Worm (Caenorhabditis elegans) whole organism, young adult: ENCODE results near the gene mex-1.
A peak's percentile ranks its signal among the peaks of the same experiment; 100 is the strongest.

Source experiments
- B0261.1 ChIP-seq: sonication (generic microtip); optimal IDR thresholded peaks from 2 replicates; lab custom pipeline; 2016; ENCODE audit warnings: mild to moderate bottlenecking, missing genetic modification characterization, moderate library complexity, missing compliant biosample characterization
- C17E4.6 ChIP-seq: fragments of 200-800 bp; sonication (Bioruptor generic); IDR thresholded peaks from 2 replicates; pipeline ENCODE4 v1.3.6; 2022; ENCODE audit warnings: missing genetic modification reagents, missing genetic modification characterization, missing compliant biosample characterization
- D2030.7 ChIP-seq: fragments of 200-800 bp; sonication (Bioruptor generic); IDR thresholded peaks from 2 replicates; pipeline ENCODE4 v1.3.6; 2022; ENCODE audit warnings: missing genetic modification reagents, missing genetic modification characterization, missing compliant biosample characterization
- F23B12.7 ChIP-seq: sonication (generic microtip); optimal IDR thresholded peaks from 2 replicates; lab custom pipeline; 2017; ENCODE audit warnings: missing genetic modification characterization, mild to moderate bottlenecking, missing compliant biosample characterization, antibody characterized with exemption, moderate library complexity; ENCODE audit not compliant: insufficient read depth
- F49E8.2 ChIP-seq: sonication (generic microtip); optimal IDR thresholded peaks from 3 replicates; lab custom pipeline; 2017; ENCODE audit warnings: missing genetic modification characterization, mild to moderate bottlenecking, missing compliant biosample characterization, antibody characterized with exemption, moderate library complexity; ENCODE audit not compliant: insufficient read depth
- F52B5.7 ChIP-seq: sonication (generic microtip); optimal IDR thresholded peaks from 2 replicates; lab custom pipeline; 2016; ENCODE audit warnings: mild to moderate bottlenecking, missing genetic modification characterization, missing compliant biosample characterization
- K12H6.12 ChIP-seq: fragments of 200-800 bp; sonication (Bioruptor generic); optimal IDR thresholded peaks from 2 replicates; lab custom pipeline; 2018; ENCODE audit warnings: mild to moderate bottlenecking, missing genetic modification characterization, missing compliant biosample characterization
- T26A5.8 ChIP-seq: sonication (generic microtip); optimal IDR thresholded peaks from 2 replicates; lab custom pipeline; 2016; ENCODE audit warnings: missing genetic modification characterization, missing compliant biosample characterization
- Y53G8AR.9 ChIP-seq: fragments of 200-800 bp; sonication (Bioruptor generic); conservative IDR thresholded peaks from 2 replicates; pipeline ENCODE4 v1.3.6; 2022; ENCODE audit warnings: missing genetic modification reagents, missing genetic modification characterization, missing compliant biosample characterization
- Y79H2A.3 ChIP-seq: fragments of 200-800 bp; sonication (Bioruptor generic); conservative IDR thresholded peaks from 2 replicates; pipeline ENCODE4 v1.3.6; 2022; ENCODE audit warnings: missing genetic modification reagents, missing genetic modification characterization, missing compliant biosample characterization
- athp-1 ChIP-seq: sonication (generic microtip); optimal IDR thresholded peaks from 2 replicates; lab custom pipeline; 2017; ENCODE audit warnings: mild to moderate bottlenecking, missing genetic modification characterization, missing compliant biosample characterization
- attf-3 ChIP-seq: fragments of 200-800 bp; sonication (Bioruptor generic); conservative IDR thresholded peaks from 2 replicates; pipeline ENCODE4 v1.3.6; 2022; ENCODE audit warnings: missing genetic modification reagents, missing genetic modification characterization, missing compliant biosample characterization
- attf-6 ChIP-seq: fragments of 200-800 bp; sonication (Bioruptor generic); IDR thresholded peaks from 2 replicates; pipeline ENCODE4 v1.3.6; 2022; ENCODE audit warnings: missing genetic modification reagents, missing genetic modification characterization, missing compliant biosample characterization
- bed-1 ChIP-seq: fragments of 200-800 bp; sonication (Bioruptor generic); IDR thresholded peaks from 2 replicates; pipeline ENCODE4 v1.3.6; 2022; ENCODE audit warnings: missing genetic modification reagents, missing genetic modification characterization, missing compliant biosample characterization
- bed-2 ChIP-seq: fragments of 200-800 bp; sonication (Bioruptor generic); IDR thresholded peaks from 2 replicates; pipeline ENCODE4 v1.3.6; 2022; ENCODE audit warnings: missing genetic modification reagents, missing genetic modification characterization, missing compliant biosample characterization
- cebp-1 ChIP-seq, 2 experiments: fragments of 200-800 bp in 1 of 2; sonication (Bioruptor generic) in 1 of 2; sonication (generic microtip) in 1 of 2; IDR thresholded peaks in 1 of 2; optimal IDR thresholded peaks in 1 of 2; 2 replicates each; pipeline versions ENCODE4 v1.3.6 to Lab custom; 2017 to 2022; ENCODE audit warnings: missing compliant biosample characterization in 2 of 2, missing genetic modification characterization in 2 of 2, mild to moderate bottlenecking in 1 of 2, missing genetic modification reagents in 1 of 2, moderate library complexity in 1 of 2
- cebp-2 ChIP-seq: fragments of 200-800 bp; sonication (Bioruptor generic); IDR thresholded peaks from 2 replicates; pipeline ENCODE4 v1.3.6; 2022; ENCODE audit warnings: missing genetic modification characterization, missing compliant biosample characterization
- ceh-100 ChIP-seq: fragments of 200-800 bp; sonication (Bioruptor generic); IDR thresholded peaks from 2 replicates; pipeline ENCODE4 v1.3.6; 2022; ENCODE audit warnings: missing genetic modification reagents, missing genetic modification characterization, missing compliant biosample characterization
- ceh-58 ChIP-seq: fragments of 200-800 bp; sonication (Bioruptor generic); IDR thresholded peaks from 2 replicates; pipeline ENCODE4 v1.3.6; 2022; ENCODE audit warnings: missing genetic modification characterization, missing compliant biosample characterization
- die-1 ChIP-seq: sonication (generic microtip); optimal IDR thresholded peaks from 2 replicates; lab custom pipeline; 2016; ENCODE audit warnings: missing genotype, mild to moderate bottlenecking, missing genetic modification characterization, missing compliant biosample characterization
- egl-18 ChIP-seq: fragments of 200-800 bp; sonication (Bioruptor generic); IDR thresholded peaks from 2 replicates; pipeline ENCODE4 v1.3.6; 2022; ENCODE audit warnings: missing genetic modification reagents, missing genetic modification characterization, missing compliant biosample characterization
- ekl-4 ChIP-seq: fragments of 200-800 bp; sonication (Bioruptor generic); IDR thresholded peaks from 2 replicates; pipeline ENCODE4 v1.3.6; 2022; ENCODE audit warnings: missing genetic modification reagents, missing genetic modification characterization, missing compliant biosample characterization
- hlh-26 ChIP-seq: fragments of 200-800 bp; sonication (Bioruptor generic); conservative IDR thresholded peaks from 2 replicates; pipeline ENCODE4 v1.3.6; 2022; ENCODE audit warnings: missing genetic modification reagents, missing genetic modification characterization, missing compliant biosample characterization
- hsf-1 ChIP-seq: fragments of 200-800 bp; sonication (Bioruptor generic); IDR thresholded peaks from 2 replicates; pipeline ENCODE4 v1.3.6; 2022; ENCODE audit warnings: missing genetic modification reagents, missing genetic modification characterization, missing compliant biosample characterization
- lin-40 ChIP-seq: sonication (generic microtip); optimal IDR thresholded peaks from 2 replicates; lab custom pipeline; 2016; ENCODE audit warnings: missing genetic modification characterization, mild to moderate bottlenecking, missing compliant biosample characterization, missing genotype, missing genetic modification reagents
- lin-54 ChIP-seq: fragments of 200-800 bp; sonication (Bioruptor generic); optimal IDR thresholded peaks from 2 replicates; lab custom pipeline; 2018; ENCODE audit warnings: mild to moderate bottlenecking, missing genetic modification characterization, missing compliant biosample characterization
- lir-1 ChIP-seq: fragments of 200-800 bp; sonication (Bioruptor generic); conservative IDR thresholded peaks from 2 replicates; pipeline ENCODE4 v1.3.6; 2022; ENCODE audit warnings: missing genetic modification reagents, missing genetic modification characterization, missing compliant biosample characterization
- lsl-1 ChIP-seq: fragments of 200-800 bp; sonication (Bioruptor generic); optimal IDR thresholded peaks from 2 replicates; lab custom pipeline; 2018; ENCODE audit warnings: mild to moderate bottlenecking, missing genetic modification characterization, moderate library complexity, missing compliant biosample characterization
- mcd-1 ChIP-seq: fragments of 200-800 bp; sonication (Bioruptor generic); IDR thresholded peaks from 2 replicates; pipeline ENCODE4 v1.3.6; 2022; ENCODE audit warnings: missing genetic modification reagents, missing genetic modification characterization, missing compliant biosample characterization
- mel-28 ChIP-seq: sonication (generic microtip); optimal IDR thresholded peaks from 2 replicates; lab custom pipeline; 2016; ENCODE audit warnings: borderline replicate concordance, mild to moderate bottlenecking, missing genetic modification characterization, missing compliant biosample characterization
- mxl-1 ChIP-seq: sonication (generic microtip); optimal IDR thresholded peaks from 2 replicates; lab custom pipeline; 2016; ENCODE audit warnings: missing genetic modification characterization, missing compliant biosample characterization
- nfyb-1 ChIP-seq: fragments of 200-800 bp; sonication (Bioruptor generic); IDR thresholded peaks from 2 replicates; pipeline ENCODE4 v1.3.6; 2022; ENCODE audit warnings: missing genetic modification reagents, missing genetic modification characterization, missing compliant biosample characterization
- nhr-27 ChIP-seq: fragments of 200-800 bp; sonication (Bioruptor generic); optimal IDR thresholded peaks from 2 replicates; lab custom pipeline; 2018; ENCODE audit warnings: mild to moderate bottlenecking, missing genetic modification characterization, moderate library complexity, missing compliant biosample characterization
- nhr-80 ChIP-seq: sonication (generic microtip); optimal IDR thresholded peaks from 2 replicates; lab custom pipeline; 2016; ENCODE audit warnings: missing genetic modification characterization, missing compliant biosample characterization
- rpc-1 ChIP-seq, 2 experiments: fragments of 150-350 bp in 1 of 2; sonication (generic microtip) in 1 of 2; optimal IDR thresholded peaks; 2 replicates each; lab custom pipeline; 2014 to 2018; ENCODE audit warnings: missing biosample characterization in 1 of 2, missing genetic modification characterization in 1 of 2, missing genetic modification reagents in 1 of 2, missing genotype in 1 of 2
- snpc-1.3 ChIP-seq: sonication (generic microtip); optimal IDR thresholded peaks from 2 replicates; lab custom pipeline; 2017; ENCODE audit warnings: missing genetic modification characterization, mild to moderate bottlenecking, missing compliant biosample characterization, antibody characterized with exemption, moderate library complexity, missing genotype, missing genetic modification reagents; ENCODE audit not compliant: insufficient read depth
- somi-1 ChIP-seq: fragments of 200-800 bp; sonication (Bioruptor generic); optimal IDR thresholded peaks from 2 replicates; lab custom pipeline; 2018; ENCODE audit warnings: mild to moderate bottlenecking, missing genetic modification characterization, missing compliant biosample characterization
- tbp1 ChIP-seq: fragments of 200-800 bp; sonication (Bioruptor generic); optimal IDR thresholded peaks from 2 replicates; lab custom pipeline; 2018; ENCODE audit warnings: mild to moderate bottlenecking, missing genetic modification characterization, missing compliant biosample characterization
- tbx-9 ChIP-seq: sonication (generic microtip); optimal IDR thresholded peaks from 2 replicates; lab custom pipeline; 2016; ENCODE audit warnings: borderline replicate concordance, missing genetic modification characterization, inconsistent platforms, missing compliant biosample characterization
- tlf-1 ChIP-seq: fragments of 200-800 bp; sonication (Bioruptor generic); optimal IDR thresholded peaks from 2 replicates; lab custom pipeline; 2018; ENCODE audit warnings: mild to moderate bottlenecking, missing genetic modification characterization, missing compliant biosample characterization
- zfh-2 ChIP-seq: fragments of 200-800 bp; sonication (Bioruptor generic); conservative IDR thresholded peaks from 2 replicates; pipeline ENCODE4 v1.3.6; 2022; ENCODE audit warnings: missing genetic modification reagents, missing genetic modification characterization, missing compliant biosample characterization
- ztf-18 ChIP-seq: sonication (generic microtip); optimal IDR thresholded peaks from 2 replicates; lab custom pipeline; 2016; ENCODE audit warnings: missing genotype, mild to moderate bottlenecking, missing genetic modification characterization, missing compliant biosample characterization
- ztf-6 ChIP-seq: fragments of 200-800 bp; sonication (Bioruptor generic); IDR thresholded peaks from 2 replicates; pipeline ENCODE4 v1.3.6; 2022; ENCODE audit warnings: missing genetic modification reagents, missing genetic modification characterization, missing compliant biosample characterization

mex-1 gene

DNA sequence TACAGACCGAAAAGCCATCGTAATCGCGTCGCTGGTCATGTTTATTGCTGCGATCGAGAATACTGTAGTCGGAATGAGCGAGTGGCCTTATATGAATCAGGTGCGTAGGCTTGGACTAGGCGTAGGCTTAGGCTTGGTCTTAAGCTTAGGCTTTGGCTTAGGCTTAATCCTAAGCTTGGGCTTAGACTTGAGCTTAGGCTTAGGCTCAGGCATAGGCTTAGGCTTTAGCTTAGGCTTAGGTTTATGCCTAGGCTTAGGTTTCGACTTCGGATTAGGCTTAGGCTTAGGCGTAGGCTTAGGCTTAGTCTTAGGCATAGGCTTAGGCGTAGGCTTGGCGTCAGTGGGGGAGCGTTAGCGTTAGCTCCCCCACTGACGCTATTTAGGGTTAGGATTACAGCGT, 13.6 kb upstream of the mex-1 start:
- TF ChIP-seq ceh-100 (no peak), tbp1 (GFP tag; lab: Kevin White, UChicago) (no peak), tlf-1 (GFP tag; lab: Kevin White, UChicago) (no peak), F49E8.2 (tag; lab: Kevin White, UChicago) (no peak), nhr-27 (tag; lab: Kevin White, UChicago) (no peak), F23B12.7 (tag; lab: Kevin White, UChicago) (no peak), lin-40 (no peak), athp-1 (no peak), C17E4.6 (no peak), attf-6 (GFP tag; lab: Robert Waterston, UW) (no peak), mcd-1 (GFP tag; lab: Robert Waterston, UW) (no peak), F52B5.7 (no peak), bed-2 (GFP tag; lab: Robert Waterston, UW) (no peak), snpc-1.3 (tag; lab: Kevin White, UChicago) (no peak), Y79H2A.3 (GFP tag; lab: Robert Waterston, UW) (no peak)
- TF ChIP-seq, all 124 proteins: peak for 0

ce11 chrII:11958793-11959574, 9.5 kb upstream of the mex-1 start:
- TF ChIP-seq bed-1 (no peak), tlf-1 (GFP tag; lab: Kevin White, UChicago) (no peak), K12H6.12 (tag; lab: Kevin White, UChicago) (peak; percentile 12), C17E4.6 (no peak), snpc-1.3 (tag; lab: Kevin White, UChicago) (no peak), hlh-26 (GFP tag; lab: Robert Waterston, UW) (no peak), F23B12.7 (tag; lab: Kevin White, UChicago) (peak; percentile 43), cebp-2 (GFP tag; lab: Robert Waterston, UW) (no peak), B0261.1 (tag; lab: Kevin White, UChicago) (peak; percentile 81), ceh-58 (GFP tag; lab: Robert Waterston, UW) (no peak), ztf-6 (GFP tag; lab: Robert Waterston, UW) (no peak), lin-54 (peak; percentile 5), somi-1 (GFP tag; lab: Kevin White, UChicago) (no peak), mel-28 (tag; lab: Kevin White, UChicago) (no peak), D2030.7 (GFP tag; lab: Robert Waterston, UW) (peak; percentile 63; the same call in 1 of the 2 replicates), rpc-1 (optimal IDR thresholded peaks at IDR 0.05; lab: Kevin White, UChicago) (peak; percentile 46), rpc-1 (tag; optimal IDR thresholded peaks at IDR 0.05; lab: Kevin White, UChicago) (peak; percentile 69), attf-6 (GFP tag; lab: Robert Waterston, UW) (no peak), hsf-1 (GFP tag; lab: Robert Waterston, UW) (no peak), T26A5.8 (tag; lab: Kevin White, UChicago) (no peak), attf-3 (GFP tag; lab: Robert Waterston, UW) (0 out of 2 replicates have a peak, but pooled peaks have one; percentile 40), mcd-1 (GFP tag; lab: Robert Waterston, UW) (peak; percentile 60), cebp-1 (GFP tag; IDR thresholded peaks at IDR 0.05; lab: Robert Waterston, UW) (no peak), cebp-1 (tag; optimal IDR thresholded peaks at IDR 0.05; lab: Kevin White, UChicago) (no peak), ztf-18 (peak; percentile 7), ekl-4 (GFP tag; lab: Robert Waterston, UW) (no peak), egl-18 (GFP tag; lab: Robert Waterston, UW) (no peak), Y53G8AR.9 (no peak), die-1 (tag; lab: Kevin White, UChicago) (peak; percentile 49), nhr-27 (tag; lab: Kevin White, UChicago) (no peak), nhr-80 (tag; lab: Kevin White, UChicago) (peak; percentile 8), lsl-1 (GFP tag; lab: Kevin White, UChicago) (peak; percentile 74), F49E8.2 (tag; lab: Kevin White, UChicago) (peak; percentile 32), lir-1 (no peak), mxl-1 (tag; lab: Kevin White, UChicago) (no peak), zfh-2 (peak; percentile 42; the same call in 1 of the 2 replicates), tbx-9 (tag; lab: Kevin White, UChicago) (no peak), nfyb-1 (GFP tag; lab: Robert Waterston, UW) (peak; percentile 59)
